Worm (Caenorhabditis elegans): ENCODE results near the gene F10G7.9.

DNA sequence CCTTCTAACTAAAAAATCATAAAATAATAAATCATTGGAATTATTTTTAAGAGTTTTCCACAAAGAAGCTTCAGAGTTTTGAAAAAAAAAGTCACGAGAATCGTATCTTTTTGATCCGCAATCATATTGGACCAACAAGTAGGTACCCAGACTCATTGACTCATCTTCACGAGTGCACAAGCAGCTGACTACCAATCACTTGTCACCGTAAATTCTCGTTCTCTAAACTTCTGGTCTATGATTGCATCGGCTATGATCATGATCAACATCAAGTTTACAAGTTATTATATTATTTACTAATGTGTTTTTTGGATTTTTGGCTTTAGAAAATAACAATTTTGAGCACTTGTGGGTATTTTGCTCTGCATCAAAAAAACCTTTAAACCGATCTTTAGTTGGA is 30.0 kb downstream of the F10G7.9 start:
- TF ChIP-seq hmg-1.1 (GFP tag; IDR thresholded peaks at IDR 0.05) (no peak), mdl-1 (tag; optimal IDR thresholded peaks at IDR 0.05) (no peak), snpc-4 (tag; optimal IDR thresholded peaks at IDR 0.05) (no peak), nhr-41 (GFP tag; IDR thresholded peaks at IDR 0.05) (no peak), daf-12 (tag; optimal IDR thresholded peaks at IDR 0.05) (no peak), pqm-1 (tag; optimal IDR thresholded peaks at IDR 0.05) (no peak), unc-130 (GFP tag; optimal IDR thresholded peaks at IDR 0.05) (no peak), lin-29 (GFP tag; IDR thresholded peaks at IDR 0.05) (no peak)

All from whole organism, L4 larva.